Worm (Caenorhabditis elegans) whole organism, late embryonic: ENCODE data around the gene F09G2.1.

ENCODE experiments used
- C08G9.2 ChIP-seq: sonication (generic microtip); optimal IDR thresholded peaks from 2 replicates; lab custom pipeline; 2016; ENCODE audit warnings: mild to moderate bottlenecking, missing genetic modification characterization, moderate library complexity, missing compliant biosample characterization
- C38D4.7 ChIP-seq: fragments of 200-800 bp; sonication (Bioruptor generic); optimal IDR thresholded peaks from 2 replicates; lab custom pipeline; 2018; ENCODE audit warnings: mild to moderate bottlenecking, missing genetic modification characterization, moderate library complexity, missing compliant biosample characterization
- F13H6.1 ChIP-seq: sonication (generic microtip); optimal IDR thresholded peaks from 2 replicates; lab custom pipeline; 2016; ENCODE audit warnings: missing genetic modification characterization, missing compliant biosample characterization
- K09A11.1 ChIP-seq: sonication (generic microtip); optimal IDR thresholded peaks from 2 replicates; lab custom pipeline; 2017; ENCODE audit warnings: antibody characterized with exemption, mild to moderate bottlenecking, missing genetic modification characterization, missing compliant biosample characterization; ENCODE audit not compliant: insufficient read depth
- T23F11.4 ChIP-seq: fragments of 200-800 bp; sonication (Bioruptor generic); optimal IDR thresholded peaks from 2 replicates; lab custom pipeline; 2018; ENCODE audit warnings: mild to moderate bottlenecking, missing genetic modification characterization, missing compliant biosample characterization
- ama-1 ChIP-seq: fragments of 150-350 bp; optimal IDR thresholded peaks from 2 replicates; lab custom pipeline; 2014
- ceh-14 ChIP-seq: sonication (generic microtip); optimal IDR thresholded peaks from 2 replicates; lab custom pipeline; 2016; ENCODE audit warnings: missing genotype, missing genetic modification characterization, missing compliant biosample characterization
- ceh-18 ChIP-seq: sonication (generic microtip); optimal IDR thresholded peaks from 2 replicates; lab custom pipeline; 2016; ENCODE audit warnings: missing genetic modification characterization, missing compliant biosample characterization
- ceh-22 ChIP-seq: sonication (generic microtip); optimal IDR thresholded peaks from 2 replicates; lab custom pipeline; 2017; ENCODE audit warnings: missing biosample characterization, missing genetic modification characterization
- ceh-24 ChIP-seq: sonication (generic microtip); optimal IDR thresholded peaks from 2 replicates; lab custom pipeline; 2016; ENCODE audit warnings: mild to moderate bottlenecking, missing genetic modification characterization, missing compliant biosample characterization
- ceh-30 ChIP-seq: fragments of 150-350 bp; optimal IDR thresholded peaks from 2 replicates; lab custom pipeline; 2014; ENCODE audit warnings: missing biosample characterization, missing genetic modification characterization
- ceh-31 ChIP-seq: sonication (generic microtip); optimal IDR thresholded peaks from 2 replicates; lab custom pipeline; 2016; ENCODE audit warnings: missing genetic modification characterization, missing compliant biosample characterization
- ceh-34 ChIP-seq: sonication (generic microtip); optimal IDR thresholded peaks from 2 replicates; lab custom pipeline; 2016; ENCODE audit warnings: mild to moderate bottlenecking, missing genetic modification characterization, missing compliant biosample characterization
- ceh-48 ChIP-seq: sonication (generic microtip); optimal IDR thresholded peaks from 2 replicates; lab custom pipeline; 2016; ENCODE audit warnings: missing genetic modification characterization, inconsistent platforms, missing compliant biosample characterization
- ceh-6 ChIP-seq: fragments of 200-800 bp; sonication (Bioruptor generic); optimal IDR thresholded peaks from 2 replicates; lab custom pipeline; 2018; ENCODE audit warnings: mild to moderate bottlenecking, missing genetic modification characterization, missing compliant biosample characterization
- ceh-9 ChIP-seq: sonication (generic microtip); optimal IDR thresholded peaks from 2 replicates; lab custom pipeline; 2016; ENCODE audit warnings: mild to moderate bottlenecking, missing genetic modification characterization, inconsistent platforms, missing compliant biosample characterization
- che-1 ChIP-seq: sonication (generic microtip); optimal IDR thresholded peaks from 2 replicates; lab custom pipeline; 2016; ENCODE audit warnings: mild to moderate bottlenecking, missing genetic modification characterization, missing compliant biosample characterization
- dve-1 ChIP-seq: sonication (generic microtip); optimal IDR thresholded peaks from 2 replicates; lab custom pipeline; 2017; ENCODE audit warnings: antibody characterized with exemption, mild to moderate bottlenecking, missing genetic modification characterization, missing compliant biosample characterization
- elt-2 ChIP-seq: sonication (generic microtip); optimal IDR thresholded peaks from 2 replicates; lab custom pipeline; 2016; ENCODE audit warnings: missing genetic modification reagents, missing genetic modification characterization, missing compliant biosample characterization
- elt-4 ChIP-seq: sonication (generic microtip); optimal IDR thresholded peaks from 2 replicates; lab custom pipeline; 2016; ENCODE audit warnings: missing genetic modification characterization, missing compliant biosample characterization
- eyg-1 ChIP-seq: sonication (generic microtip); optimal IDR thresholded peaks from 2 replicates; lab custom pipeline; 2016; ENCODE audit warnings: missing genotype, missing genetic modification characterization, missing compliant biosample characterization
- fax-1 ChIP-seq: sonication (generic microtip); optimal IDR thresholded peaks from 2 replicates; lab custom pipeline; 2016; ENCODE audit warnings: missing genotype, missing genetic modification characterization, missing compliant biosample characterization
- fkh-10 ChIP-seq: fragments of 150-350 bp; optimal IDR thresholded peaks from 2 replicates; lab custom pipeline; 2014; ENCODE audit warnings: missing biosample characterization, missing genetic modification reagents, missing genetic modification characterization
- fkh-6 ChIP-seq: sonication (generic microtip); optimal IDR thresholded peaks from 2 replicates; lab custom pipeline; 2016; ENCODE audit warnings: missing genetic modification characterization, missing compliant biosample characterization
- hlh-13 ChIP-seq: fragments of 200-800 bp; sonication (Bioruptor generic); optimal IDR thresholded peaks from 2 replicates; lab custom pipeline; 2018; ENCODE audit warnings: mild to moderate bottlenecking, missing genetic modification characterization, missing compliant biosample characterization
- hlh-30 ChIP-seq: sonication (generic microtip); optimal IDR thresholded peaks from 2 replicates; lab custom pipeline; 2017; ENCODE audit warnings: antibody characterized with exemption, missing genetic modification characterization, missing compliant biosample characterization; ENCODE audit not compliant: insufficient read depth
- hlh-6 ChIP-seq: sonication (generic microtip); optimal IDR thresholded peaks from 2 replicates; lab custom pipeline; 2016; ENCODE audit warnings: missing genotype, missing genetic modification characterization, missing compliant biosample characterization
- hlh-8 ChIP-seq: sonication (generic microtip); optimal IDR thresholded peaks from 2 replicates; lab custom pipeline; 2016; ENCODE audit warnings: missing genotype, missing genetic modification characterization, missing compliant biosample characterization
- lin-11 ChIP-seq: fragments of 200-800 bp; sonication (Bioruptor generic); optimal IDR thresholded peaks from 2 replicates; lab custom pipeline; 2018; ENCODE audit warnings: mild to moderate bottlenecking, missing genetic modification characterization, missing compliant biosample characterization
- madf-2 ChIP-seq: sonication (generic microtip); optimal IDR thresholded peaks from 2 replicates; lab custom pipeline; 2017; ENCODE audit warnings: missing genetic modification characterization, missing compliant biosample characterization
- nfya-1 ChIP-seq: sonication (generic microtip); optimal IDR thresholded peaks from 2 replicates; lab custom pipeline; 2017; ENCODE audit warnings: missing genetic modification characterization, mild to moderate bottlenecking, missing compliant biosample characterization, antibody characterized with exemption, moderate library complexity
- odd-2 ChIP-seq: sonication (generic microtip); optimal IDR thresholded peaks from 2 replicates; lab custom pipeline; 2017; ENCODE audit warnings: antibody characterized with exemption, mild to moderate bottlenecking, missing genetic modification characterization, missing compliant biosample characterization
- pag-3 ChIP-seq: sonication (generic microtip); optimal IDR thresholded peaks from 2 replicates; lab custom pipeline; 2016; ENCODE audit warnings: missing compliant biosample characterization, missing genetic modification characterization, borderline replicate concordance
- pat-9 ChIP-seq: fragments of 200-800 bp; sonication (Bioruptor generic); optimal IDR thresholded peaks from 2 replicates; lab custom pipeline; 2018; ENCODE audit warnings: mild to moderate bottlenecking, missing genetic modification characterization, moderate library complexity, missing compliant biosample characterization
- pha-2 ChIP-seq: sonication (generic microtip); optimal IDR thresholded peaks from 2 replicates; lab custom pipeline; 2017; ENCODE audit warnings: mild to moderate bottlenecking, missing genetic modification characterization, missing compliant biosample characterization
- pha-4 ChIP-seq: fragments of 150-350 bp; optimal IDR thresholded peaks from 2 replicates; lab custom pipeline; 2018; ENCODE audit warnings: missing biosample characterization, missing genetic modification reagents, missing genetic modification characterization
- pros-1 ChIP-seq: fragments of 150-350 bp; optimal IDR thresholded peaks from 2 replicates; lab custom pipeline; 2014; ENCODE audit warnings: missing biosample characterization, missing genetic modification reagents, missing genetic modification characterization
- ref-2 ChIP-seq: sonication (generic microtip); optimal IDR thresholded peaks from 2 replicates; lab custom pipeline; 2016; ENCODE audit warnings: missing genetic modification characterization, missing compliant biosample characterization
- rnt-1 ChIP-seq: sonication (generic microtip); optimal IDR thresholded peaks from 2 replicates; lab custom pipeline; 2016; ENCODE audit warnings: missing genetic modification characterization, missing compliant biosample characterization
- sdc-2 ChIP-seq: sonication (generic microtip); optimal IDR thresholded peaks from 2 replicates; lab custom pipeline; 2016; ENCODE audit warnings: missing genotype, missing genetic modification characterization, missing compliant biosample characterization
- sox-2 ChIP-seq: fragments of 200-800 bp; sonication (Bioruptor generic); IDR thresholded peaks from 2 replicates; pipeline ENCODE4 v1.3.6; 2022; ENCODE audit warnings: missing genetic modification reagents, missing genetic modification characterization, missing compliant biosample characterization
- sox-4 ChIP-seq: sonication (generic microtip); optimal IDR thresholded peaks from 2 replicates; lab custom pipeline; 2017; ENCODE audit warnings: mild to moderate bottlenecking, missing genetic modification characterization, inconsistent platforms, missing compliant biosample characterization
- syd-9 ChIP-seq: sonication (generic microtip); optimal IDR thresholded peaks from 2 replicates; lab custom pipeline; 2016; ENCODE audit warnings: mild to moderate bottlenecking, missing genetic modification characterization, moderate library complexity, missing compliant biosample characterization
- tbx-2 ChIP-seq: sonication (generic microtip); optimal IDR thresholded peaks from 2 replicates; lab custom pipeline; 2016; ENCODE audit warnings: missing genetic modification characterization, missing compliant biosample characterization
- tbx-7 ChIP-seq: sonication (generic microtip); optimal IDR thresholded peaks from 2 replicates; lab custom pipeline; 2016; ENCODE audit warnings: missing genotype, missing genetic modification characterization, missing compliant biosample characterization
- ttx-3 ChIP-seq: sonication (generic microtip); optimal IDR thresholded peaks from 2 replicates; lab custom pipeline; 2016; ENCODE audit warnings: missing genetic modification reagents, missing genetic modification characterization, missing compliant biosample characterization
- unc-42 ChIP-seq: sonication (generic microtip); optimal IDR thresholded peaks from 2 replicates; lab custom pipeline; 2016; ENCODE audit warnings: missing genotype, missing genetic modification characterization, missing compliant biosample characterization
- unc-55 ChIP-seq: sonication (generic microtip); optimal IDR thresholded peaks from 2 replicates; lab custom pipeline; 2017; ENCODE audit warnings: missing biosample characterization, missing genetic modification reagents, missing genetic modification characterization
- unc-86 ChIP-seq: sonication (generic microtip); optimal IDR thresholded peaks from 2 replicates; lab custom pipeline; 2016; ENCODE audit warnings: missing genetic modification characterization, missing compliant biosample characterization

Gene F09G2.1

ce11 chrV:7194818-7195217 lies 5.2 kb upstream of the F09G2.1 start:
- no peak for TF ChIP-seq sox-4 (tag; lab: Kevin White, UChicago)
- TF ChIP-seq fkh-6, result no peak
- TF ChIP-seq sox-2 (GFP tag; lab: Robert Waterston, UW), result no peak
- no peak for TF ChIP-seq ceh-48 (tag; lab: Kevin White, UChicago)
- TF ChIP-seq C08G9.2 (tag; lab: Kevin White, UChicago), result no peak
- TF ChIP-seq fkh-10 (GFP tag; lab: Kevin White, UChicago), result no peak
- no peak for TF ChIP-seq K09A11.1
- TF ChIP-seq ceh-6 (GFP tag; lab: Kevin White, UChicago), result no peak
- TF ChIP-seq syd-9, result no peak
- TF ChIP-seq pag-3, result no peak
- no peak for TF ChIP-seq T23F11.4
- no peak for TF ChIP-seq ama-1 (lab: Kevin White, UChicago)
- no peak for TF ChIP-seq ceh-22 (tag; lab: Kevin White, UChicago)
- no peak for TF ChIP-seq unc-55
- TF ChIP-seq ceh-31 (tag; lab: Kevin White, UChicago), result no peak
- no peak for TF ChIP-seq hlh-30 (tag; lab: Kevin White, UChicago)
- TF ChIP-seq hlh-6, result no peak
- no peak for TF ChIP-seq hlh-8 (tag; lab: Kevin White, UChicago)
- TF ChIP-seq ceh-34, result no peak

DNA sequence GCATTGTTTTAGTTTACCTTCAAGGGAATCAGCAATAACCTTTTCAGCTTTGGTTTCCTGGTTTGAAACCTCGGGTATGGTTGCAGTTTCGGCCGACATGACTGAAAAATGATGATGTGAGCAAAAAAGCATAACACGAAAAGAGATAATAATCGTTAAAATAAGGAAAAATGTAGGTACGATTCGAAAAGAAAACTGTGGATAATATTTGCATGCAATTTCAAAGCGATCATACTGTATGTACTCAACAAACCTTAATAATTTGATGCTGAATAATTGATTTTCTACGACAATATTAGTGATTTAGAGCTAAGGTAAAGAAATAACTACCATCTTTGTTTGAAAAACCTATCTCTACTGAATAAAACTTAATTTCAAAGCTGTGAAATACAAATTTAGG lies 4.0 kb upstream of the F09G2.1 start, which contains the start of gene attf-2:
TSS of gene attf-2 (minus strand) at position 101 of the 400 bp plus-strand sequence.
- TF ChIP-seq pha-4 (tag; lab: Kevin White, UChicago) (no peak), C38D4.7 (no peak)

- TF ChIP-seq hlh-30 (tag; lab: Kevin White, UChicago), result peak; percentile 43
- TF ChIP-seq sox-2 (GFP tag; lab: Robert Waterston, UW), result no peak
- TF ChIP-seq ceh-34, result peak; percentile 39
- peak; percentile 50 for TF ChIP-seq rnt-1 (tag; lab: Kevin White, UChicago)
- TF ChIP-seq unc-42 (tag; lab: Kevin White, UChicago), result peak; percentile 58
- peak; percentile 72 for TF ChIP-seq ceh-31 (tag; lab: Kevin White, UChicago)
- TF ChIP-seq ceh-30, result peak; percentile 17
- peak; percentile 88 for TF ChIP-seq nfya-1 (tag; lab: Kevin White, UChicago)
- TF ChIP-seq elt-2, result peak; percentile 31
- TF ChIP-seq ttx-3 (tag; lab: Kevin White, UChicago), result no peak
- TF ChIP-seq tbx-7 (tag; lab: Kevin White, UChicago), result no peak
- no peak for TF ChIP-seq pha-2
- peak; percentile 42 for TF ChIP-seq dve-1 (tag; lab: Kevin White, UChicago)
- no peak for TF ChIP-seq hlh-8 (tag; lab: Kevin White, UChicago)
- TF ChIP-seq pat-9 (tag; lab: Kevin White, UChicago), result no peak
- TF ChIP-seq tbx-2 (tag; lab: Kevin White, UChicago), result peak; percentile 64
- no peak for TF ChIP-seq hlh-13 (GFP tag; lab: Kevin White, UChicago)
- peak; percentile 23 for TF ChIP-seq madf-2 (tag; lab: Kevin White, UChicago)
- TF ChIP-seq ceh-24 (tag; lab: Kevin White, UChicago), result no peak
- no peak for TF ChIP-seq pha-4 (tag; lab: Kevin White, UChicago)
- TF ChIP-seq che-1 (tag; lab: Kevin White, UChicago), result no peak
- TF ChIP-seq fkh-6, result no peak
- TF ChIP-seq F13H6.1, result no peak
- no peak for TF ChIP-seq eyg-1 (tag; lab: Kevin White, UChicago)
- TF ChIP-seq ceh-14 (tag; lab: Kevin White, UChicago), result peak; percentile 1
- no peak for TF ChIP-seq lin-11 (tag; lab: Kevin White, UChicago)
- no peak for TF ChIP-seq ceh-48 (tag; lab: Kevin White, UChicago)
- TF ChIP-seq fax-1, result no peak
- TF ChIP-seq ceh-9 (tag; lab: Kevin White, UChicago), result no peak
- no peak for TF ChIP-seq C38D4.7
- peak; percentile 48 for TF ChIP-seq ceh-18
- no peak for TF ChIP-seq sdc-2
- TF ChIP-seq odd-2 (tag; lab: Kevin White, UChicago), result no peak
- peak; percentile 25 for TF ChIP-seq ref-2 (tag; lab: Kevin White, UChicago)
- no peak for TF ChIP-seq elt-4 (tag; lab: Kevin White, UChicago)
- no peak for TF ChIP-seq unc-86 (tag; lab: Kevin White, UChicago)
- TF ChIP-seq pros-1 (tag; lab: Kevin White, UChicago), result peak; percentile 20
- TF ChIP-seq ama-1 (lab: Kevin White, UChicago), result no peak
- TF ChIP-seq unc-55, result peak; percentile 73
Observed at ce11 chrV:7196498-7196966, 3.5 kb upstream of the F09G2.1 start, which contains the start of gene F09G2.2. TSS of gene F09G2.2 (plus strand) at chrV:7196916.
